Fruit fly (Drosophila melanogaster) whole organism, prepupa: ENCODE measurements around the gene CG1824.
A peak's percentile ranks its signal among the peaks of the same experiment; 100 is the strongest.

Source experiments
- CG10631 ChIP-seq: fragments of 200-800 bp; sonication (Bioruptor generic); optimal IDR thresholded peaks from 2 replicates; lab custom pipeline; 2016; ENCODE audit warnings: missing biosample characterization, missing genetic modification characterization
- CG10669 ChIP-seq: fragments of 200-800 bp; sonication (Bioruptor generic); optimal IDR thresholded peaks from 3 replicates; lab custom pipeline; 2018; ENCODE audit warnings: missing biosample characterization, mild to moderate bottlenecking, missing genetic modification characterization, moderate library complexity
- CG11294 ChIP-seq: fragments of 200-800 bp; sonication (Bioruptor generic); IDR thresholded peaks from 2 replicates; pipeline ENCODE4 v1.3.6; 2022; ENCODE audit warnings: missing biosample characterization, missing genetic modification characterization
- CG11902 ChIP-seq: fragments of 200-800 bp; sonication (Bioruptor generic); optimal IDR thresholded peaks from 3 replicates; lab custom pipeline; 2016; ENCODE audit warnings: missing biosample characterization, missing genetic modification characterization
- CG15336 ChIP-seq: fragments of 200-800 bp; sonication (Bioruptor generic); IDR thresholded peaks from 2 replicates; pipeline ENCODE4 v1.3.6; 2022; ENCODE audit warnings: missing biosample characterization, missing genetic modification characterization
- CG1621 ChIP-seq: fragments of 200-800 bp; sonication (Bioruptor generic); optimal IDR thresholded peaks from 3 replicates; lab custom pipeline; 2018; ENCODE audit warnings: missing biosample characterization, mild to moderate bottlenecking, missing genetic modification characterization
- CG16779 ChIP-seq: fragments of 200-800 bp; sonication (Bioruptor generic); optimal IDR thresholded peaks from 3 replicates; lab custom pipeline; 2017; ENCODE audit warnings: missing biosample characterization, mild to moderate bottlenecking, missing genetic modification characterization
- CG3032 ChIP-seq: fragments of 200-800 bp; optimal IDR thresholded peaks from 2 replicates; lab custom pipeline; 2019; ENCODE audit warnings: missing biosample characterization, mild to moderate bottlenecking, missing genetic modification characterization, moderate library complexity
- CG31627 ChIP-seq: fragments of 200-800 bp; sonication (Bioruptor generic); optimal IDR thresholded peaks from 3 replicates; lab custom pipeline; 2016; ENCODE audit warnings: missing biosample characterization, missing genetic modification characterization
- CG32006 ChIP-seq: fragments of 200-800 bp; sonication (Bioruptor generic); optimal IDR thresholded peaks from 3 replicates; lab custom pipeline; 2017; ENCODE audit warnings: missing biosample characterization, mild to moderate bottlenecking, missing genetic modification characterization
- CG34406 ChIP-seq: fragments of 200-800 bp; sonication (Bioruptor generic); optimal IDR thresholded peaks from 3 replicates; lab custom pipeline; 2016; ENCODE audit warnings: missing biosample characterization, missing genetic modification characterization
- CG3919 ChIP-seq: fragments of 200-800 bp; sonication (Bioruptor generic); optimal IDR thresholded peaks from 3 replicates; lab custom pipeline; 2016; ENCODE audit warnings: missing biosample characterization, missing genetic modification characterization
- CG4318 ChIP-seq: fragments of 200-800 bp; sonication (Bioruptor generic); optimal IDR thresholded peaks from 3 replicates; lab custom pipeline; 2017; ENCODE audit warnings: missing biosample characterization, mild to moderate bottlenecking, missing genetic modification characterization
- CG6163 ChIP-seq: fragments of 200-800 bp; sonication (Bioruptor generic); IDR thresholded peaks from 3 replicates; pipeline ENCODE4 v1.3.6; 2022; ENCODE audit warnings: missing biosample characterization, missing genetic modification characterization
- CG6276 ChIP-seq: fragments of 200-800 bp; sonication (Bioruptor generic); optimal IDR thresholded peaks from 2 replicates; lab custom pipeline; 2017; ENCODE audit warnings: missing biosample characterization, mild to moderate bottlenecking, missing genetic modification characterization
- CG6792 ChIP-seq: fragments of 200-800 bp; sonication (Bioruptor generic); optimal IDR thresholded peaks from 3 replicates; lab custom pipeline; 2016; ENCODE audit warnings: missing biosample characterization, missing genetic modification characterization
- CG6808 ChIP-seq: fragments of 200-800 bp; sonication (Bioruptor generic); optimal IDR thresholded peaks from 3 replicates; lab custom pipeline; 2017; ENCODE audit warnings: missing biosample characterization, missing genetic modification characterization, mild to moderate bottlenecking, moderate library complexity, missing genetic modification reagents
- CG6854 ChIP-seq: fragments of 200-800 bp; sonication (Bioruptor generic); optimal IDR thresholded peaks from 2 replicates; lab custom pipeline; 2017; ENCODE audit warnings: missing biosample characterization, mild to moderate bottlenecking, missing genetic modification characterization
- CG7368 ChIP-seq: fragments of 200-800 bp; sonication (Bioruptor generic); optimal IDR thresholded peaks from 3 replicates; lab custom pipeline; 2016; ENCODE audit warnings: missing biosample characterization, missing genetic modification characterization
- CG8119 ChIP-seq: fragments of 200-800 bp; sonication (Bioruptor generic); IDR thresholded peaks from 3 replicates; pipeline ENCODE4 v1.3.6; 2022; ENCODE audit warnings: missing biosample characterization, missing genetic modification characterization
- CG8632 ChIP-seq: fragments of 200-800 bp; sonication (Bioruptor generic); optimal IDR thresholded peaks from 3 replicates; lab custom pipeline; 2016; ENCODE audit warnings: missing biosample characterization, missing genetic modification characterization
- Eip75B ChIP-seq: fragments of 200-800 bp; sonication (Bioruptor generic); optimal IDR thresholded peaks from 3 replicates; lab custom pipeline; 2016; ENCODE audit warnings: missing biosample characterization, missing genetic modification characterization
- Eip78C ChIP-seq: fragments of 200-800 bp; sonication (Bioruptor generic); peaks from one replicate; lab custom pipeline; 2016; ENCODE audit warnings: missing biosample characterization, missing genetic modification characterization
- Eip93F ChIP-seq: fragments of 200-800 bp; sonication (Bioruptor generic); optimal IDR thresholded peaks from 2 replicates; lab custom pipeline; 2016; ENCODE audit warnings: missing biosample characterization, mild to moderate bottlenecking, missing genetic modification characterization
- Gug ChIP-seq: fragments of 200-800 bp; sonication (Bioruptor generic); IDR thresholded peaks from 2 replicates; pipeline ENCODE4 v1.3.6; 2022; ENCODE audit warnings: missing biosample characterization, missing genetic modification characterization
- Hr38 ChIP-seq: sonication (Bioruptor generic); optimal IDR thresholded peaks from 2 replicates; lab custom pipeline; 2016; ENCODE audit warnings: missing biosample characterization, missing genetic modification characterization
- Hr39 ChIP-seq: fragments of 200-800 bp; sonication (Bioruptor generic); optimal IDR thresholded peaks from 2 replicates; lab custom pipeline; 2016; ENCODE audit warnings: missing biosample characterization, missing genetic modification characterization
- Hr4 ChIP-seq: fragments of 200-800 bp; sonication (Bioruptor generic); optimal IDR thresholded peaks from 3 replicates; lab custom pipeline; 2016; ENCODE audit warnings: missing biosample characterization, missing genetic modification characterization
- Lpt ChIP-seq: fragments of 200-800 bp; sonication (Bioruptor generic); optimal IDR thresholded peaks from 3 replicates; lab custom pipeline; 2016; ENCODE audit warnings: missing biosample characterization, missing genetic modification characterization
- Met ChIP-seq: fragments of 200-800 bp; sonication (Bioruptor generic); optimal IDR thresholded peaks from 3 replicates; lab custom pipeline; 2016; ENCODE audit warnings: missing biosample characterization, missing genetic modification characterization
- OdsH ChIP-seq: fragments of 200-800 bp; sonication (Bioruptor generic); optimal IDR thresholded peaks from 3 replicates; lab custom pipeline; 2016; ENCODE audit warnings: missing biosample characterization, missing genetic modification characterization
- Sox102F ChIP-seq: fragments of 200-800 bp; sonication (Bioruptor generic); optimal IDR thresholded peaks from 2 replicates; lab custom pipeline; 2016; ENCODE audit warnings: missing biosample characterization, mild to moderate bottlenecking, missing genetic modification characterization
- Sox14 ChIP-seq: fragments of 200-800 bp; sonication (Bioruptor generic); optimal IDR thresholded peaks from 3 replicates; lab custom pipeline; 2016; ENCODE audit warnings: missing biosample characterization, missing genetic modification characterization
- achi ChIP-seq: fragments of 200-800 bp; sonication (Bioruptor generic); optimal IDR thresholded peaks from 3 replicates; lab custom pipeline; 2016; ENCODE audit warnings: missing biosample characterization, missing genetic modification characterization
- acj6 ChIP-seq: fragments of 200-800 bp; sonication (Bioruptor generic); optimal IDR thresholded peaks from 3 replicates; lab custom pipeline; 2016; ENCODE audit warnings: missing biosample characterization, missing genetic modification characterization
- cyc ChIP-seq: fragments of 200-800 bp; sonication (Bioruptor generic); optimal IDR thresholded peaks from 3 replicates; lab custom pipeline; 2016; ENCODE audit warnings: missing biosample characterization, missing genetic modification characterization
- dsx ChIP-seq: fragments of 200-800 bp; optimal IDR thresholded peaks from 3 replicates; lab custom pipeline; 2019; ENCODE audit warnings: missing biosample characterization, mild to moderate bottlenecking, missing genetic modification characterization, moderate library complexity; ENCODE audit not compliant: poor library complexity, severe bottlenecking
- eg ChIP-seq: fragments of 200-800 bp; sonication (Bioruptor generic); IDR thresholded peaks from 3 replicates; pipeline ENCODE4 v1.3.6; 2022; ENCODE audit warnings: missing biosample characterization, missing genetic modification characterization
- fkh ChIP-seq: fragments of 200-800 bp; sonication (Bioruptor generic); optimal IDR thresholded peaks from 3 replicates; lab custom pipeline; 2017; ENCODE audit warnings: missing biosample characterization, mild to moderate bottlenecking, missing genetic modification characterization, moderate library complexity
- lz ChIP-seq: fragments of 200-800 bp; sonication (Bioruptor generic); optimal IDR thresholded peaks from 3 replicates; lab custom pipeline; 2016; ENCODE audit warnings: missing biosample characterization, missing genetic modification characterization
- net ChIP-seq: fragments of 200-800 bp; sonication (Bioruptor generic); optimal IDR thresholded peaks from 3 replicates; lab custom pipeline; 2016; ENCODE audit warnings: missing biosample characterization, missing genetic modification characterization
- pdm3 ChIP-seq: fragments of 200-800 bp; sonication (Bioruptor generic); optimal IDR thresholded peaks from 3 replicates; lab custom pipeline; 2016; ENCODE audit warnings: missing biosample characterization, missing genetic modification characterization
- topi ChIP-seq: fragments of 200-800 bp; sonication (Bioruptor generic); optimal IDR thresholded peaks from 3 replicates; lab custom pipeline; 2016; ENCODE audit warnings: missing biosample characterization, missing genetic modification characterization

The CG1824 gene

dm6 chrX:12567663-12568062 lies 27.8 kb downstream of the CG1824 start (continued):
- TF ChIP-seq CG11902, result peak; percentile 21
- TF ChIP-seq cyc (GFP tag; lab: Kevin White, UChicago), result peak; percentile 33
- TF ChIP-seq Sox14 (GFP tag; lab: Kevin White, UChicago), result peak; percentile 22
- peak; percentile 70 for TF ChIP-seq acj6 (GFP tag; lab: Kevin White, UChicago)
- TF ChIP-seq topi (GFP tag; lab: Kevin White, UChicago), result peak; percentile 35
- TF ChIP-seq CG7368 (GFP tag; lab: Kevin White, UChicago), result peak; percentile 39
- TF ChIP-seq CG3919 (GFP tag; lab: Kevin White, UChicago), result peak; percentile 65
- TF ChIP-seq pdm3 (GFP tag; lab: Kevin White, UChicago), result peak; percentile 36
- TF ChIP-seq CG4318, result peak; percentile 50
- TF ChIP-seq CG6163 (GFP tag; lab: Robert Waterston, UW), result peak; percentile 79
- peak; percentile 61 for TF ChIP-seq CG10669 (GFP tag; lab: Kevin White, UChicago)
- peak; percentile 27 for TF ChIP-seq CG1621 (tag; lab: Kevin White, UChicago)
- peak; percentile 67 for TF ChIP-seq CG11294 (GFP tag; lab: Robert Waterston, UW)
- peak; percentile 75 for TF ChIP-seq achi (GFP tag; lab: Kevin White, UChicago)
- peak; percentile 13 for TF ChIP-seq lz (GFP tag; lab: Kevin White, UChicago)
- no peak for TF ChIP-seq Eip93F (GFP tag; lab: Kevin White, UChicago)
- TF ChIP-seq eg (GFP tag; lab: Robert Waterston, UW), result peak; percentile 82
- TF ChIP-seq Eip78C (GFP tag; lab: Kevin White, UChicago), result peak; percentile 81
- TF ChIP-seq dsx (GFP tag; lab: Kevin White, UChicago), result peak; percentile 66
- peak; percentile 40 for TF ChIP-seq Sox102F (GFP tag; lab: Kevin White, UChicago)
- peak; percentile 68 for TF ChIP-seq CG10631 (GFP tag; lab: Kevin White, UChicago)
- TF ChIP-seq CG6276 (GFP tag; lab: Kevin White, UChicago), result peak; percentile 72
- no peak for TF ChIP-seq fkh (GFP tag; lab: Kevin White, UChicago)
- TF ChIP-seq CG32006 (GFP tag; lab: Kevin White, UChicago), result peak; percentile 81

dm6 chrX:12552824-12553223 lies 42.6 kb downstream of the CG1824 start, which contains the start of gene Cpr11B:
Gene Cpr11B (plus strand): TSS chrX:12553124.
- no peak for TF ChIP-seq CG34406 (GFP tag; lab: Kevin White, UChicago)
- TF ChIP-seq Hr38 (GFP tag; lab: Kevin White, UChicago), result no peak
- no peak for TF ChIP-seq Sox102F (GFP tag; lab: Kevin White, UChicago)
- TF ChIP-seq CG6792 (GFP tag; lab: Kevin White, UChicago), result no peak
- no peak for TF ChIP-seq net (GFP tag; lab: Kevin White, UChicago)
- no peak for TF ChIP-seq Sox14 (GFP tag; lab: Kevin White, UChicago)
- TF ChIP-seq CG16779, result no peak
- no peak for TF ChIP-seq CG15336 (GFP tag; lab: Robert Waterston, UW)
- no peak for TF ChIP-seq CG3919 (GFP tag; lab: Kevin White, UChicago)
- no peak for TF ChIP-seq CG8119
- no peak for TF ChIP-seq topi (GFP tag; lab: Kevin White, UChicago)
- TF ChIP-seq eg (GFP tag; lab: Robert Waterston, UW), result no peak
- no peak for TF ChIP-seq Hr4 (GFP tag; lab: Kevin White, UChicago)
- no peak for TF ChIP-seq CG4318

dm6 chrX:12547657-12548056 lies 47.8 kb downstream of the CG1824 start:
- TF ChIP-seq Eip75B (GFP tag; lab: Kevin White, UChicago) (no peak), CG34406 (GFP tag; lab: Kevin White, UChicago) (no peak), Met (GFP tag; lab: Kevin White, UChicago) (peak; percentile 5), CG7368 (GFP tag; lab: Kevin White, UChicago) (no peak), CG6854 (GFP tag; lab: Kevin White, UChicago) (no peak), CG6792 (GFP tag; lab: Kevin White, UChicago) (peak; percentile 2), CG3032 (tag; lab: Kevin White, UChicago) (peak; percentile 4), CG8632 (no peak), OdsH (GFP tag; lab: Kevin White, UChicago) (no peak), CG10669 (GFP tag; lab: Kevin White, UChicago) (no peak), Eip78C (GFP tag; lab: Kevin White, UChicago) (peak; percentile 6), CG15336 (GFP tag; lab: Robert Waterston, UW) (no peak), Hr39 (peak; percentile 21), CG11902 (no peak), CG31627 (GFP tag; lab: Kevin White, UChicago) (peak; percentile 4), CG6808 (GFP tag; lab: Kevin White, UChicago) (no peak), Lpt (GFP tag; lab: Kevin White, UChicago) (no peak), Sox14 (GFP tag; lab: Kevin White, UChicago) (peak; percentile 10), Gug (GFP tag; lab: Robert Waterston, UW) (no peak), eg (GFP tag; lab: Robert Waterston, UW) (0 out of 3 replicates have a peak, but pooled peaks have one; percentile 25)
